Fruit fly (Drosophila melanogaster) whole organism, prepupa: ENCODE data around the gene Phb1.
A peak's percentile ranks its signal among the peaks of the same experiment; 100 is the strongest.

ENCODE experiments used
- Blimp-1 ChIP-seq: fragments of 200-800 bp; sonication (Bioruptor generic); optimal IDR thresholded peaks from 3 replicates; lab custom pipeline; 2017; ENCODE audit warnings: missing biosample characterization, missing genetic modification characterization, mild to moderate bottlenecking, moderate library complexity, missing genetic modification reagents
- CG10631 ChIP-seq: fragments of 200-800 bp; sonication (Bioruptor generic); optimal IDR thresholded peaks from 2 replicates; lab custom pipeline; 2016; ENCODE audit warnings: missing biosample characterization, missing genetic modification characterization
- CG10669 ChIP-seq: fragments of 200-800 bp; sonication (Bioruptor generic); optimal IDR thresholded peaks from 3 replicates; lab custom pipeline; 2018; ENCODE audit warnings: missing biosample characterization, mild to moderate bottlenecking, missing genetic modification characterization, moderate library complexity
- CG11294 ChIP-seq: fragments of 200-800 bp; sonication (Bioruptor generic); IDR thresholded peaks from 2 replicates; pipeline ENCODE4 v1.3.6; 2022; ENCODE audit warnings: missing biosample characterization, missing genetic modification characterization
- CG11762 ChIP-seq: fragments of 200-800 bp; sonication (Bioruptor generic); optimal IDR thresholded peaks from 3 replicates; lab custom pipeline; 2016; ENCODE audit warnings: missing biosample characterization, missing genetic modification characterization; ENCODE audit not compliant: insufficient read depth
- CG11902 ChIP-seq: fragments of 200-800 bp; sonication (Bioruptor generic); optimal IDR thresholded peaks from 3 replicates; lab custom pipeline; 2016; ENCODE audit warnings: missing biosample characterization, missing genetic modification characterization
- CG15336 ChIP-seq: fragments of 200-800 bp; sonication (Bioruptor generic); IDR thresholded peaks from 2 replicates; pipeline ENCODE4 v1.3.6; 2022; ENCODE audit warnings: missing biosample characterization, missing genetic modification characterization
- CG16779 ChIP-seq: fragments of 200-800 bp; sonication (Bioruptor generic); optimal IDR thresholded peaks from 3 replicates; lab custom pipeline; 2017; ENCODE audit warnings: missing biosample characterization, mild to moderate bottlenecking, missing genetic modification characterization
- CG3032 ChIP-seq: fragments of 200-800 bp; optimal IDR thresholded peaks from 2 replicates; lab custom pipeline; 2019; ENCODE audit warnings: missing biosample characterization, mild to moderate bottlenecking, missing genetic modification characterization, moderate library complexity
- CG31627 ChIP-seq: fragments of 200-800 bp; sonication (Bioruptor generic); optimal IDR thresholded peaks from 3 replicates; lab custom pipeline; 2016; ENCODE audit warnings: missing biosample characterization, missing genetic modification characterization
- CG34406 ChIP-seq: fragments of 200-800 bp; sonication (Bioruptor generic); optimal IDR thresholded peaks from 3 replicates; lab custom pipeline; 2016; ENCODE audit warnings: missing biosample characterization, missing genetic modification characterization
- CG4318 ChIP-seq: fragments of 200-800 bp; sonication (Bioruptor generic); optimal IDR thresholded peaks from 3 replicates; lab custom pipeline; 2017; ENCODE audit warnings: missing biosample characterization, mild to moderate bottlenecking, missing genetic modification characterization
- CG6276 ChIP-seq: fragments of 200-800 bp; sonication (Bioruptor generic); optimal IDR thresholded peaks from 2 replicates; lab custom pipeline; 2017; ENCODE audit warnings: missing biosample characterization, mild to moderate bottlenecking, missing genetic modification characterization
- CG6792 ChIP-seq: fragments of 200-800 bp; sonication (Bioruptor generic); optimal IDR thresholded peaks from 3 replicates; lab custom pipeline; 2016; ENCODE audit warnings: missing biosample characterization, missing genetic modification characterization
- CG6808 ChIP-seq: fragments of 200-800 bp; sonication (Bioruptor generic); optimal IDR thresholded peaks from 3 replicates; lab custom pipeline; 2017; ENCODE audit warnings: missing biosample characterization, missing genetic modification characterization, mild to moderate bottlenecking, moderate library complexity, missing genetic modification reagents
- CG6854 ChIP-seq: fragments of 200-800 bp; sonication (Bioruptor generic); optimal IDR thresholded peaks from 2 replicates; lab custom pipeline; 2017; ENCODE audit warnings: missing biosample characterization, mild to moderate bottlenecking, missing genetic modification characterization
- CG7368 ChIP-seq: fragments of 200-800 bp; sonication (Bioruptor generic); optimal IDR thresholded peaks from 3 replicates; lab custom pipeline; 2016; ENCODE audit warnings: missing biosample characterization, missing genetic modification characterization
- CG8319 ChIP-seq: fragments of 200-800 bp; sonication (Bioruptor generic); optimal IDR thresholded peaks from 3 replicates; lab custom pipeline; 2016; ENCODE audit warnings: missing biosample characterization, missing genetic modification characterization
- CG8632 ChIP-seq: fragments of 200-800 bp; sonication (Bioruptor generic); optimal IDR thresholded peaks from 3 replicates; lab custom pipeline; 2016; ENCODE audit warnings: missing biosample characterization, missing genetic modification characterization
- Eip75B ChIP-seq: fragments of 200-800 bp; sonication (Bioruptor generic); optimal IDR thresholded peaks from 3 replicates; lab custom pipeline; 2016; ENCODE audit warnings: missing biosample characterization, missing genetic modification characterization
- Eip78C ChIP-seq: fragments of 200-800 bp; sonication (Bioruptor generic); peaks from one replicate; lab custom pipeline; 2016; ENCODE audit warnings: missing biosample characterization, missing genetic modification characterization
- Eip93F ChIP-seq: fragments of 200-800 bp; sonication (Bioruptor generic); optimal IDR thresholded peaks from 2 replicates; lab custom pipeline; 2016; ENCODE audit warnings: missing biosample characterization, mild to moderate bottlenecking, missing genetic modification characterization
- Ets21C ChIP-seq: fragments of 200-800 bp; sonication (Bioruptor generic); optimal IDR thresholded peaks from 3 replicates; lab custom pipeline; 2016; ENCODE audit warnings: missing biosample characterization, missing genetic modification characterization
- Ets96B ChIP-seq: fragments of 200-800 bp; optimal IDR thresholded peaks from 2 replicates; lab custom pipeline; 2019; ENCODE audit warnings: missing biosample characterization, mild to moderate bottlenecking, missing genetic modification characterization, moderate library complexity
- Gug ChIP-seq: fragments of 200-800 bp; sonication (Bioruptor generic); IDR thresholded peaks from 2 replicates; pipeline ENCODE4 v1.3.6; 2022; ENCODE audit warnings: missing biosample characterization, missing genetic modification characterization
- Hr38 ChIP-seq: sonication (Bioruptor generic); optimal IDR thresholded peaks from 2 replicates; lab custom pipeline; 2016; ENCODE audit warnings: missing biosample characterization, missing genetic modification characterization
- Hr39 ChIP-seq: fragments of 200-800 bp; sonication (Bioruptor generic); optimal IDR thresholded peaks from 2 replicates; lab custom pipeline; 2016; ENCODE audit warnings: missing biosample characterization, missing genetic modification characterization
- Hr4 ChIP-seq: fragments of 200-800 bp; sonication (Bioruptor generic); optimal IDR thresholded peaks from 3 replicates; lab custom pipeline; 2016; ENCODE audit warnings: missing biosample characterization, missing genetic modification characterization
- OdsH ChIP-seq: fragments of 200-800 bp; sonication (Bioruptor generic); optimal IDR thresholded peaks from 3 replicates; lab custom pipeline; 2016; ENCODE audit warnings: missing biosample characterization, missing genetic modification characterization
- Smox ChIP-seq: fragments of 200-800 bp; sonication (Bioruptor generic); optimal IDR thresholded peaks from 3 replicates; lab custom pipeline; 2016; ENCODE audit warnings: missing biosample characterization, missing genetic modification characterization
- Sox102F ChIP-seq: fragments of 200-800 bp; sonication (Bioruptor generic); optimal IDR thresholded peaks from 2 replicates; lab custom pipeline; 2016; ENCODE audit warnings: missing biosample characterization, mild to moderate bottlenecking, missing genetic modification characterization
- Sox14 ChIP-seq: fragments of 200-800 bp; sonication (Bioruptor generic); optimal IDR thresholded peaks from 3 replicates; lab custom pipeline; 2016; ENCODE audit warnings: missing biosample characterization, missing genetic modification characterization
- Sox15 ChIP-seq: fragments of 200-800 bp; sonication (Bioruptor generic); optimal IDR thresholded peaks from 3 replicates; lab custom pipeline; 2016; ENCODE audit warnings: missing biosample characterization, missing genetic modification characterization
- achi ChIP-seq: fragments of 200-800 bp; sonication (Bioruptor generic); optimal IDR thresholded peaks from 3 replicates; lab custom pipeline; 2016; ENCODE audit warnings: missing biosample characterization, missing genetic modification characterization
- acj6 ChIP-seq: fragments of 200-800 bp; sonication (Bioruptor generic); optimal IDR thresholded peaks from 3 replicates; lab custom pipeline; 2016; ENCODE audit warnings: missing biosample characterization, missing genetic modification characterization
- cyc ChIP-seq: fragments of 200-800 bp; sonication (Bioruptor generic); optimal IDR thresholded peaks from 3 replicates; lab custom pipeline; 2016; ENCODE audit warnings: missing biosample characterization, missing genetic modification characterization
- dac ChIP-seq: fragments of 200-800 bp; sonication (Bioruptor generic); optimal IDR thresholded peaks from 2 replicates; lab custom pipeline; 2017; ENCODE audit warnings: missing biosample characterization, mild to moderate bottlenecking, missing genetic modification characterization
- dsx ChIP-seq: fragments of 200-800 bp; optimal IDR thresholded peaks from 3 replicates; lab custom pipeline; 2019; ENCODE audit warnings: missing biosample characterization, mild to moderate bottlenecking, missing genetic modification characterization, moderate library complexity; ENCODE audit not compliant: poor library complexity, severe bottlenecking
- eg ChIP-seq: fragments of 200-800 bp; sonication (Bioruptor generic); IDR thresholded peaks from 3 replicates; pipeline ENCODE4 v1.3.6; 2022; ENCODE audit warnings: missing biosample characterization, missing genetic modification characterization
- esn ChIP-seq: fragments of 200-800 bp; sonication (Bioruptor generic); optimal IDR thresholded peaks from 2 replicates; lab custom pipeline; 2016; ENCODE audit warnings: missing biosample characterization, mild to moderate bottlenecking, missing genetic modification characterization, moderate library complexity
- fd59A ChIP-seq: fragments of 200-800 bp; sonication (Bioruptor generic); optimal IDR thresholded peaks from 2 replicates; lab custom pipeline; 2017; ENCODE audit warnings: missing biosample characterization, mild to moderate bottlenecking, missing genetic modification characterization, missing genetic modification reagents
- fkh ChIP-seq: fragments of 200-800 bp; sonication (Bioruptor generic); optimal IDR thresholded peaks from 3 replicates; lab custom pipeline; 2017; ENCODE audit warnings: missing biosample characterization, mild to moderate bottlenecking, missing genetic modification characterization, moderate library complexity
- lz ChIP-seq: fragments of 200-800 bp; sonication (Bioruptor generic); optimal IDR thresholded peaks from 3 replicates; lab custom pipeline; 2016; ENCODE audit warnings: missing biosample characterization, missing genetic modification characterization
- net ChIP-seq: fragments of 200-800 bp; sonication (Bioruptor generic); optimal IDR thresholded peaks from 3 replicates; lab custom pipeline; 2016; ENCODE audit warnings: missing biosample characterization, missing genetic modification characterization
- pdm3 ChIP-seq: fragments of 200-800 bp; sonication (Bioruptor generic); optimal IDR thresholded peaks from 3 replicates; lab custom pipeline; 2016; ENCODE audit warnings: missing biosample characterization, missing genetic modification characterization
- salr ChIP-seq, 2 experiments: fragments of 200-800 bp; sonication (Bioruptor generic); optimal IDR thresholded peaks; 3 replicates each; lab custom pipeline; 2016 to 2018; ENCODE audit warnings: missing biosample characterization in 2 of 2, missing genetic modification characterization in 2 of 2, mild to moderate bottlenecking in 1 of 2
- spab ChIP-seq: fragments of 200-800 bp; sonication (Bioruptor generic); optimal IDR thresholded peaks from 2 replicates; lab custom pipeline; 2017; ENCODE audit warnings: missing biosample characterization, mild to moderate bottlenecking, missing genetic modification characterization, missing genetic modification reagents
- ss ChIP-seq, 2 experiments: fragments of 200-800 bp; sonication (Bioruptor generic); optimal IDR thresholded peaks; 2 replicates in 1 of 2; 3 replicates in 1 of 2; lab custom pipeline; 2017 to 2018; ENCODE audit warnings: mild to moderate bottlenecking in 2 of 2, missing biosample characterization in 2 of 2, missing genetic modification characterization in 2 of 2, moderate library complexity in 1 of 2
- topi ChIP-seq: fragments of 200-800 bp; sonication (Bioruptor generic); optimal IDR thresholded peaks from 3 replicates; lab custom pipeline; 2016; ENCODE audit warnings: missing biosample characterization, missing genetic modification characterization
- vri ChIP-seq: fragments of 200-800 bp; sonication (Bioruptor generic); optimal IDR thresholded peaks from 3 replicates; lab custom pipeline; 2016; ENCODE audit warnings: missing biosample characterization, mild to moderate bottlenecking, missing genetic modification characterization

The Phb1 gene

dm6 chr2L:19142176-19142870, 18.7 kb upstream of the Phb1 start:
- TF ChIP-seq cyc (GFP tag; lab: Kevin White, UChicago): peak; percentile 45
- no peak for TF ChIP-seq Blimp-1 (GFP tag; lab: Kevin White, UChicago)
- no peak for TF ChIP-seq Gug (GFP tag; lab: Robert Waterston, UW)
- TF ChIP-seq Eip75B (GFP tag; lab: Kevin White, UChicago): peak; percentile 59
- TF ChIP-seq topi: peak; percentile 62
- no peak for TF ChIP-seq Hr38
- peak; percentile 84 for TF ChIP-seq Eip78C (GFP tag; lab: Kevin White, UChicago)
- TF ChIP-seq net (GFP tag; lab: Kevin White, UChicago): peak; percentile 60
- TF ChIP-seq Smox (GFP tag; lab: Kevin White, UChicago): peak; percentile 72
- peak; percentile 71 for TF ChIP-seq CG10631 (GFP tag; lab: Kevin White, UChicago)
- TF ChIP-seq CG15336: peak; percentile 26; the same call in 1 of the 2 replicates
- TF ChIP-seq Ets21C (GFP tag; lab: Kevin White, UChicago): peak; percentile 57
- no peak for TF ChIP-seq CG6854 (GFP tag; lab: Kevin White, UChicago)
- peak; percentile 59 for TF ChIP-seq lz (GFP tag; lab: Kevin White, UChicago)
- peak; percentile 41 for TF ChIP-seq CG11762 (GFP tag; lab: Kevin White, UChicago)
- peak; percentile 53 for TF ChIP-seq CG8632 (GFP tag; lab: Kevin White, UChicago)
- peak; percentile 9 for TF ChIP-seq CG16779 (tag; lab: Kevin White, UChicago)
- 0 out of 3 replicates have a peak, but pooled peaks have one; percentile 9 for TF ChIP-seq eg
- peak; percentile 18 for TF ChIP-seq Hr4
- peak; percentile 72 for TF ChIP-seq achi (GFP tag; lab: Kevin White, UChicago)
- TF ChIP-seq OdsH: peak; percentile 61
- no peak for TF ChIP-seq dac (GFP tag; lab: Kevin White, UChicago)
- TF ChIP-seq CG11902 (GFP tag; lab: Kevin White, UChicago): no peak
- TF ChIP-seq esn: peak; percentile 77
- TF ChIP-seq Sox15: no peak
- no peak for TF ChIP-seq CG4318
- TF ChIP-seq CG6792: peak; percentile 44
- no peak for TF ChIP-seq CG11294
- TF ChIP-seq pdm3: peak; percentile 49
- TF ChIP-seq CG34406 (GFP tag; lab: Kevin White, UChicago): peak; percentile 58
- TF ChIP-seq Sox14 (GFP tag; lab: Kevin White, UChicago): peak; percentile 72
- peak; percentile 72 for TF ChIP-seq acj6 (GFP tag; lab: Kevin White, UChicago)
- peak; percentile 39 for TF ChIP-seq spab (GFP tag; lab: Kevin White, UChicago)
- peak; percentile 74 for TF ChIP-seq Sox102F (GFP tag; lab: Kevin White, UChicago)
- peak; percentile 25 for TF ChIP-seq dsx (GFP tag; lab: Kevin White, UChicago)
- no peak for TF ChIP-seq Eip93F (GFP tag; lab: Kevin White, UChicago)
- TF ChIP-seq CG6276 (GFP tag; lab: Kevin White, UChicago): no peak
- TF ChIP-seq CG8319 (GFP tag; lab: Kevin White, UChicago): peak; percentile 32
- peak; percentile 73 for TF ChIP-seq Ets96B
- peak; percentile 20 for TF ChIP-seq vri
- no peak for TF ChIP-seq fkh (GFP tag; lab: Kevin White, UChicago)
- TF ChIP-seq CG6808: peak; percentile 56
- TF ChIP-seq CG7368 (GFP tag; lab: Kevin White, UChicago): peak; percentile 48
- peak in 1 of 2 experiments; percentile 19 for TF ChIP-seq salr (GFP tag; optimal IDR thresholded peaks at IDR 0.05; lab: Kevin White, UChicago)
- no peak for TF ChIP-seq ss (GFP tag; optimal IDR thresholded peaks at IDR 0.05; lab: Kevin White, UChicago)
- TF ChIP-seq CG31627 (GFP tag; lab: Kevin White, UChicago): peak; percentile 65
- peak; percentile 71 for TF ChIP-seq CG3032
- peak; percentile 69 for TF ChIP-seq CG10669 (GFP tag; lab: Kevin White, UChicago)
- peak; percentile 51 for TF ChIP-seq fd59A
- TF ChIP-seq Hr39 (GFP tag; lab: Kevin White, UChicago): peak; percentile 59
